Worm (Caenorhabditis elegans): ENCODE data around the gene Y97E10AR.8.

Y97E10AR.8 gene

ce11 chrV:8034811-8035210, 29.7 kb downstream of the Y97E10AR.8 start, which contains the start of gene algn-12:
Gene algn-12 (plus strand): TSS chrV:8035111.
- TF ChIP-seq egl-27 (tag; optimal IDR thresholded peaks at IDR 0.05) (no peak), unc-55 (GFP tag; optimal IDR thresholded peaks at IDR 0.05) (no peak), blmp-1 (tag; optimal IDR thresholded peaks at IDR 0.05; ENCODE audit: insufficient read depth) (no peak), mdl-1 (tag; optimal IDR thresholded peaks at IDR 0.05) (no peak), nhr-23 (tag; optimal IDR thresholded peaks at IDR 0.05) (no peak), nhr-6 (tag; optimal IDR thresholded peaks at IDR 0.05) (no peak), fos-1 (tag; optimal IDR thresholded peaks at IDR 0.05) (no peak), nhr-12 (tag; optimal IDR thresholded peaks at IDR 0.05) (no peak), aly-2 (tag; optimal IDR thresholded peaks at IDR 0.05) (no peak), ceh-82 (tag; optimal IDR thresholded peaks at IDR 0.05) (no peak)

ce11 chrV:8035947-8036346, 30.8 kb downstream of the Y97E10AR.8 start, which contains the start of gene ZC513.14:
Gene ZC513.14 (minus strand): TSS chrV:8036047.
- TF ChIP-seq nhr-12 (tag; optimal IDR thresholded peaks at IDR 0.05) (no peak), nhr-237 (tag; optimal IDR thresholded peaks at IDR 0.05) (no peak), R02D3.7 (tag; optimal IDR thresholded peaks at IDR 0.05) (no peak), lin-13 (GFP tag; optimal IDR thresholded peaks at IDR 0.05) (no peak), Y55F3AM.14 (GFP tag; optimal IDR thresholded peaks at IDR 0.05) (no peak), F13H6.1 (tag; optimal IDR thresholded peaks at IDR 0.05) (no peak), aly-2 (tag; optimal IDR thresholded peaks at IDR 0.05) (no peak), ama-1 (optimal IDR thresholded peaks at IDR 0.05) (no peak)

DNA sequence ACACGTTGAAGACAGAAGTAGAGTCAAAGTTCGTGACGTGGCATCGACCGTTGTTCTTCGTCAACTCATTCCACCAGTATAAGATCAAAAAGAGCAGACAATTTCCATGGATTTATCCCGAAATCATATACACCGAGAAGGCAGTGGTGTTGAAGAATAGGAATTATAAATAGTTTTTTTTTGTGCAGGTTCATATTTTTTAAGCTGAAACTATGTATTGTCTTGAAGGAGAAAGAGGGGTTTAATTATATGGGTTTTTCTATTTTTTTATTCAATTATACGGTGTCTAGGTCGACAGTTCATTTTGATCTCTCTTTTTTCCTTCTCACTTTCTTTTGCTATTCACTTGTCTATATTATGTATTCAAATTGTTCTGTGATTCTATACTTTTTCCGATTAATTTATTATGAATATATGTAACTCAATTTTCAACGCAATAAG, 34.0 kb downstream of the Y97E10AR.8 start:
- TF ChIP-seq lsy-2 (tag; optimal IDR thresholded peaks at IDR 0.05), result peak in 1 of 2 experiments; percentile 45
- TF ChIP-seq sma-9 (GFP tag; optimal IDR thresholded peaks at IDR 0.05), result no peak
- TF ChIP-seq sma-9 (tag; optimal IDR thresholded peaks at IDR 0.05), result no peak
- peak; percentile 73 for TF ChIP-seq ztf-4 (tag; optimal IDR thresholded peaks at IDR 0.05)
- TF ChIP-seq nhr-6 (tag; optimal IDR thresholded peaks at IDR 0.05), result peak; percentile 21
- TF ChIP-seq sma-3 (GFP tag; optimal IDR thresholded peaks at IDR 0.05), result peak; percentile 90
- no peak for TF ChIP-seq nhr-12 (tag; optimal IDR thresholded peaks at IDR 0.05)
- no peak for TF ChIP-seq peb-1 (tag; optimal IDR thresholded peaks at IDR 0.05)
- no peak for TF ChIP-seq egl-27 (tag; optimal IDR thresholded peaks at IDR 0.05)
- TF ChIP-seq nhr-11 (tag; optimal IDR thresholded peaks at IDR 0.05), result peak; percentile 71
- peak; percentile 34 for TF ChIP-seq blmp-1 (tag; optimal IDR thresholded peaks at IDR 0.05; ENCODE audit: insufficient read depth)
- TF ChIP-seq mdl-1 (tag; optimal IDR thresholded peaks at IDR 0.05), result no peak
- TF ChIP-seq nhr-23 (tag; optimal IDR thresholded peaks at IDR 0.05), result no peak
- peak; percentile 80 for TF ChIP-seq sem-4 (tag; optimal IDR thresholded peaks at IDR 0.05)
- TF ChIP-seq C34F6.9 (tag; optimal IDR thresholded peaks at IDR 0.05), result no peak
- TF ChIP-seq nhr-129 (tag; optimal IDR thresholded peaks at IDR 0.05), result no peak
- TF ChIP-seq nhr-21 (tag; optimal IDR thresholded peaks at IDR 0.05), result peak; percentile 93
- no peak for TF ChIP-seq aly-2 (tag; optimal IDR thresholded peaks at IDR 0.05)
- no peak for TF ChIP-seq unc-55 (GFP tag; optimal IDR thresholded peaks at IDR 0.05)
- peak; percentile 54 for TF ChIP-seq nhr-10 (tag; optimal IDR thresholded peaks at IDR 0.05)
- no peak for TF ChIP-seq Y55F3AM.14 (GFP tag; optimal IDR thresholded peaks at IDR 0.05)
- TF ChIP-seq lin-39 (tag; optimal IDR thresholded peaks at IDR 0.05), result no peak
- no peak for TF ChIP-seq mbf-1 (tag; optimal IDR thresholded peaks at IDR 0.05)
- no peak for TF ChIP-seq ama-1 (optimal IDR thresholded peaks at IDR 0.05)
- no peak for TF ChIP-seq elt-1 (tag; optimal IDR thresholded peaks at IDR 0.05)
- no peak for TF ChIP-seq crh-2 (tag; optimal IDR thresholded peaks at IDR 0.05)
- peak; percentile 70 for TF ChIP-seq lin-13 (GFP tag; optimal IDR thresholded peaks at IDR 0.05)
- TF ChIP-seq nhr-77 (tag; optimal IDR thresholded peaks at IDR 0.05), result peak; percentile 38
- no peak for TF ChIP-seq fos-1 (tag; optimal IDR thresholded peaks at IDR 0.05)
- TF ChIP-seq ceh-16 (tag; optimal IDR thresholded peaks at IDR 0.05), result peak; percentile 50
- no peak for TF ChIP-seq R02D3.7 (tag; optimal IDR thresholded peaks at IDR 0.05)
- TF ChIP-seq elt-3 (tag; optimal IDR thresholded peaks at IDR 0.05), result no peak
- TF ChIP-seq F13H6.1 (tag; optimal IDR thresholded peaks at IDR 0.05), result no peak
- no peak for TF ChIP-seq unc-39 (tag; optimal IDR thresholded peaks at IDR 0.05)
- TF ChIP-seq mab-5 (tag; optimal IDR thresholded peaks at IDR 0.05), result no peak
- peak; percentile 65 for TF ChIP-seq nhr-25 (tag; optimal IDR thresholded peaks at IDR 0.05)
- TF ChIP-seq unc-62 (GFP tag; optimal IDR thresholded peaks at IDR 0.05), result no peak
